Worm (Caenorhabditis elegans): ENCODE data around the gene Y54F10BM.23.
"Not testable (repeated sequence)": the region's sequence is repeated elsewhere in the genome, so short reads cannot be mapped to it uniquely, and the experiment has no call there.

Y54F10BM.23 gene

DNA sequence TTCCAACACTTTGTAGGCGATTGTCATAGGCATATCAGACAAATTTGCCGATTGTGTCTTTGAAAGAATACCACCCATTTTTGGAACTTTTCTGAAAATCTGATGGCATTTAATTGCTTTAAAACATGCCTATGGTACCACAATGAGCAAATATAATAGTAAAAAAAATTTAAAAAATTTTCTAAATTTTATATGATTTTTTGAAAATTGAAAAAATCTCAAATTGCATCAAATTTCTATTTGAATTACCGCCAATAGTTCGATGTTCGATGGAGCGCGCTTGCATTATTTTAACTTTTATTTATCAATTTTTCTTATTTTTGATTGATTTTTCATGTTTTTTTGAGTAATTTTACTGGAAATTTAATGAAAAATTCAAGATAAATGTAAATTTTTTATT lies 18.0 kb downstream of the Y54F10BM.23 start, which contains the start of gene fbxa-42:
fbxa-42 (minus strand) TSS at position 101 of the 400 bp plus-strand sequence.
- not testable (repeated sequence) for TF ChIP-seq cog-1 (tag; optimal IDR thresholded peaks at IDR 0.05); med-1 (GFP tag; optimal IDR thresholded peaks at IDR 0.05; ENCODE audit: insufficient read depth); ztf-29 (GFP tag; IDR thresholded peaks at IDR 0.05)

- TF ChIP-seq med-1 (GFP tag; optimal IDR thresholded peaks at IDR 0.05; ENCODE audit: insufficient read depth) (no peak), cog-1 (tag; optimal IDR thresholded peaks at IDR 0.05) (no peak), klf-2 (GFP tag; conservative IDR thresholded peaks at IDR 0.05) (no peak), ztf-29 (GFP tag; IDR thresholded peaks at IDR 0.05) (no peak), tab-1 (GFP tag; IDR thresholded peaks at IDR 0.05) (no peak), ztf-23 (GFP tag; IDR thresholded peaks at IDR 0.05) (no peak), ref-1 (GFP tag; conservative IDR thresholded peaks at IDR 0.05) (no peak), flt-1 (GFP tag; IDR thresholded peaks at IDR 0.05) (no peak), T22C8.4 (GFP tag; IDR thresholded peaks at IDR 0.05) (no peak)
These were observed 20.0 kb downstream of the Y54F10BM.23 start for ce11 chrIII:2259329-2259728.

ce11 chrIII:2258863-2259262 lies 20.5 kb downstream of the Y54F10BM.23 start, which contains the start of gene fbxa-43:
Gene fbxa-43 (minus strand): TSS chrIII:2258963.
- TF ChIP-seq flt-1 (GFP tag; IDR thresholded peaks at IDR 0.05), result no peak
- TF ChIP-seq T22C8.4 (GFP tag; IDR thresholded peaks at IDR 0.05), result no peak
- no peak for TF ChIP-seq ztf-23 (GFP tag; IDR thresholded peaks at IDR 0.05)
- TF ChIP-seq ref-1 (GFP tag; conservative IDR thresholded peaks at IDR 0.05), result no peak

DNA sequence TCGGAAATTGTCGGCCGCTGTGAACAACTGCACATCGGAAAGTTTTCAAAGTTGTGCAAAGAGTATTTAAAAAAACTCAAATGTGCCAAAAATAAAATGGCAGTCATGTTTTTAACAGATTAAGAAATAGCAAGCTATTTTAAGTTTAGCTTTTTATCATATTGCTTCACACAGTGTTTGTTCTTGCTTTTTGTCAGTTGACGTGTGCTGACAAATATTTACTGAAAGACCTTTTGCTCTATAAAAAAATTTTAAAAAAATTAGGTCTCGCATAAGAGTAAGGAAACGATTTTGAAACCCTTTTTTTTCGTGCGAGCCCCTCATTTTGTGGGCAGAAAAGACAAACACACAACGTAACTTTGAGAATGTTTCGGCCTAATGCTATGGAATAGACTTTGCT lies 23.8 kb downstream of the Y54F10BM.23 start, which contains the start of gene fbxa-71:
fbxa-71 (plus strand) TSS at position 301 of the 400 bp plus-strand sequence.
- no peak for TF ChIP-seq klf-2 (GFP tag; conservative IDR thresholded peaks at IDR 0.05)
- TF ChIP-seq ztf-23 (GFP tag; IDR thresholded peaks at IDR 0.05), result no peak
- TF ChIP-seq flt-1 (GFP tag; IDR thresholded peaks at IDR 0.05), result no peak
- TF ChIP-seq T22C8.4 (GFP tag; IDR thresholded peaks at IDR 0.05), result no peak
- TF ChIP-seq tab-1 (GFP tag; IDR thresholded peaks at IDR 0.05), result no peak
- TF ChIP-seq ref-1 (GFP tag; conservative IDR thresholded peaks at IDR 0.05), result no peak
- TF ChIP-seq ztf-29 (GFP tag; IDR thresholded peaks at IDR 0.05), result no peak
- no peak for TF ChIP-seq cog-1 (tag; optimal IDR thresholded peaks at IDR 0.05)
- TF ChIP-seq med-1 (GFP tag; optimal IDR thresholded peaks at IDR 0.05; ENCODE audit: insufficient read depth), result no peak

ce11 chrIII:2253027-2253499 lies 26.3 kb downstream of the Y54F10BM.23 start, which contains the start of gene fbxa-73:
Gene fbxa-73 (plus strand): TSS chrIII:2253449.
- no peak for TF ChIP-seq cog-1 (tag; optimal IDR thresholded peaks at IDR 0.05)

ce11 chrIII:2251348-2251747 lies 28.0 kb downstream of the Y54F10BM.23 start, which contains the start of gene fbxa-7:
Gene fbxa-7 (minus strand): TSS chrIII:2251448.
- no peak for TF ChIP-seq ztf-29 (GFP tag; IDR thresholded peaks at IDR 0.05)
- no peak for TF ChIP-seq klf-2 (GFP tag; conservative IDR thresholded peaks at IDR 0.05)
- no peak for TF ChIP-seq T22C8.4 (GFP tag; IDR thresholded peaks at IDR 0.05)

- TF ChIP-seq tab-1 (GFP tag; IDR thresholded peaks at IDR 0.05), result no peak
- TF ChIP-seq med-1 (GFP tag; optimal IDR thresholded peaks at IDR 0.05; ENCODE audit: insufficient read depth), result no peak
- no peak for TF ChIP-seq T22C8.4 (GFP tag; IDR thresholded peaks at IDR 0.05)
- TF ChIP-seq ref-1 (GFP tag; conservative IDR thresholded peaks at IDR 0.05), result no peak
- no peak for TF ChIP-seq ztf-23 (GFP tag; IDR thresholded peaks at IDR 0.05)
- no peak for TF ChIP-seq flt-1 (GFP tag; IDR thresholded peaks at IDR 0.05)
- no peak for TF ChIP-seq cog-1 (tag; optimal IDR thresholded peaks at IDR 0.05)
- no peak for TF ChIP-seq klf-2 (GFP tag; conservative IDR thresholded peaks at IDR 0.05)
- no peak for TF ChIP-seq ztf-29 (GFP tag; IDR thresholded peaks at IDR 0.05)
These were observed 33.6 kb downstream of the Y54F10BM.23 start, which contains the start of gene srd-67 for ce11 chrIII:2245727-2246126. Gene srd-67 (minus strand): TSS chrIII:2245827.

DNA sequence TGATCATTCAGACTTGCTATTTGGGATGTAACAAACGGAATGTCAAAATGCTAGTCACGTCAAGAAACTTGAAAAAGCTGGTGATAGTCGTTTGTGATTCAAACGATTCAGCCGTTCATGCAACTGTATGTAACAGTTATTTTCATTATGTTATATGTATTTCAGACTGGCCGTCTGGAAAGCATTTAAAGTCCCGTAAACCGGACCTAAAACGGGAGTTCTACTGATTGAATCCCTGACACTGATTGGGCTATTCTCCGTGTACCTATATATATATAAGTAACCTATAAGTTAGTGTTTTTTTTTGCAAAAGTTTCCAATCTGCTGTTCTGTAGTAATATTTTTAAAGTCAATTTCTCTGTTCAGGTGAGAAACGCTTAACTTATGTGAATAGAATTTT lies 35.7 kb downstream of the Y54F10BM.23 start:
- TF ChIP-seq ztf-29 (GFP tag; IDR thresholded peaks at IDR 0.05) (no peak), klf-2 (GFP tag; conservative IDR thresholded peaks at IDR 0.05) (no peak), ztf-23 (GFP tag; IDR thresholded peaks at IDR 0.05) (no peak), tab-1 (GFP tag; IDR thresholded peaks at IDR 0.05) (no peak), med-1 (GFP tag; optimal IDR thresholded peaks at IDR 0.05; ENCODE audit: insufficient read depth) (no peak), T22C8.4 (GFP tag; IDR thresholded peaks at IDR 0.05) (no peak), cog-1 (tag; optimal IDR thresholded peaks at IDR 0.05) (no peak), flt-1 (GFP tag; IDR thresholded peaks at IDR 0.05) (no peak), ref-1 (GFP tag; conservative IDR thresholded peaks at IDR 0.05) (no peak)

DNA sequence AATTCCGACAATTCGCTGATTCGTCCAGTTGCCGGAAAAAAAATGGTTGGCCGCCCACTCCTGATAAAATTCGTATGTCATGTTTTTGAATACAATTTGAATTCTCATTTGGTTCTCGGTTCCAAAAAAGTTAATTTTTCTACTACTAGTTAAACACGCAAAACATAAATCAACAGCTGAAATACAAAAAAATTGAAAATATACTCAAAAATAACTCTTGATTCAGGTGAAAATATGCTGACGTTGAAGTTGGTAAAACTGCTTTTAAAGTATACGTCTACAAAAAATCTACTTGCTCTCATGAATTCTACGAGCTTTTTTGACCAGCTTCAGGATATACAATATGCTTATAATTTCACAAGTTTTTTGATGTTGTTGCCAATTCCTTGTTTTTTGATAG lies 38.9 kb downstream of the Y54F10BM.23 start, which contains the start of gene srz-56:
srz-56 (plus strand) TSS at position 301 of the 400 bp plus-strand sequence.
- TF ChIP-seq ztf-29 (GFP tag; IDR thresholded peaks at IDR 0.05) (no peak), tab-1 (GFP tag; IDR thresholded peaks at IDR 0.05) (no peak), T22C8.4 (GFP tag; IDR thresholded peaks at IDR 0.05) (no peak), ref-1 (GFP tag; conservative IDR thresholded peaks at IDR 0.05) (no peak), cog-1 (tag; optimal IDR thresholded peaks at IDR 0.05) (no peak), flt-1 (GFP tag; IDR thresholded peaks at IDR 0.05) (no peak), med-1 (GFP tag; optimal IDR thresholded peaks at IDR 0.05; ENCODE audit: insufficient read depth) (no peak), klf-2 (GFP tag; conservative IDR thresholded peaks at IDR 0.05) (no peak), ztf-23 (GFP tag; IDR thresholded peaks at IDR 0.05) (no peak)

- TF ChIP-seq med-1 (GFP tag; optimal IDR thresholded peaks at IDR 0.05; ENCODE audit: insufficient read depth) (no peak), flt-1 (GFP tag; IDR thresholded peaks at IDR 0.05) (no peak), klf-2 (GFP tag; conservative IDR thresholded peaks at IDR 0.05) (no peak), T22C8.4 (GFP tag; IDR thresholded peaks at IDR 0.05) (no peak)
These were observed 39.7 kb downstream of the Y54F10BM.23 start, which contains the start of gene C39B5.10 for ce11 chrIII:2239587-2240144. Gene C39B5.10 (minus strand): TSS chrIII:2239637.

All from whole organism, midembryonic.